Fruit fly (Drosophila melanogaster): ENCODE measurements around the gene Alg1.

Gene Alg1

dm6 chr3R:17810951-17811706 is at the start of gene Alg1, which contains the start of gene tinc:
TSS of gene Alg1 (minus strand) at chr3R:17811134.
TSS of gene tinc (plus strand) at chr3R:17811541.
- TF ChIP-seq gfzf (GFP tag; optimal IDR thresholded peaks at IDR 0.05): peak; percentile 89
- TF ChIP-seq hkb (optimal IDR thresholded peaks at IDR 0.05): no peak
- TF ChIP-seq hkb (GFP tag; IDR thresholded peaks at IDR 0.05): peak; percentile 52
- peak; percentile 36 for TF ChIP-seq BEAF-32 (GFP tag; optimal IDR thresholded peaks at IDR 0.05)
- peak; percentile 27 for TF ChIP-seq CG2202 (tag; optimal IDR thresholded peaks at IDR 0.05)
- peak; percentile 80 for TF ChIP-seq E2f2 (GFP tag; IDR thresholded peaks at IDR 0.05)
- TF ChIP-seq CG9727 (GFP tag; optimal IDR thresholded peaks at IDR 0.05): peak; percentile 65
- peak; percentile 63 for TF ChIP-seq twi (tag; optimal IDR thresholded peaks at IDR 0.05)
- TF ChIP-seq abd-A (tag; optimal IDR thresholded peaks at IDR 0.05): no peak
- no peak for TF ChIP-seq CG43689 (GFP tag; IDR thresholded peaks at IDR 0.05)
- TF ChIP-seq cg (GFP tag; optimal IDR thresholded peaks at IDR 0.05): peak; percentile 87
- peak; percentile 76 for TF ChIP-seq CG9932 (GFP tag; IDR thresholded peaks at IDR 0.05)
- TF ChIP-seq Mrtf (GFP tag; IDR thresholded peaks at IDR 0.05): no peak
- TF ChIP-seq CG17385 (GFP tag; optimal IDR thresholded peaks at IDR 0.05): peak; percentile 63
- peak; percentile 36 for TF ChIP-seq Lhr (GFP tag; optimal IDR thresholded peaks at IDR 0.05)
- no peak for TF ChIP-seq gt (GFP tag; IDR thresholded peaks at IDR 0.05)
- peak; percentile 76 for TF ChIP-seq Hmr (GFP tag; optimal IDR thresholded peaks at IDR 0.05)
- TF ChIP-seq Spps (tag; optimal IDR thresholded peaks at IDR 0.05): peak; percentile 10
- TF ChIP-seq CG17186 (GFP tag; optimal IDR thresholded peaks at IDR 0.05): peak; percentile 26
- peak; percentile 65 for TF ChIP-seq Fer2 (tag; optimal IDR thresholded peaks at IDR 0.05)
- peak; percentile 14 for TF ChIP-seq CG11723 (GFP tag; optimal IDR thresholded peaks at IDR 0.05)
- no peak for TF ChIP-seq CG17328 (GFP tag; IDR thresholded peaks at IDR 0.05)
- peak; percentile 23 for TF ChIP-seq Sry-δ (GFP tag; optimal IDR thresholded peaks at IDR 0.05)
- peak; percentile 43 for TF ChIP-seq oc (tag; optimal IDR thresholded peaks at IDR 0.05)
- TF ChIP-seq CG9215 (GFP tag; IDR thresholded peaks at IDR 0.05): 0 out of 2 replicates have a peak, but pooled peaks have one; percentile 25
- TF ChIP-seq HLHmδ (GFP tag; optimal IDR thresholded peaks at IDR 0.05): peak; percentile 84
- TF ChIP-seq CG2712 (tag; optimal IDR thresholded peaks at IDR 0.05): peak; percentile 77
- TF ChIP-seq CG10274 (GFP tag; optimal IDR thresholded peaks at IDR 0.05): no peak
- no peak for TF ChIP-seq CG12942 (GFP tag; optimal IDR thresholded peaks at IDR 0.05)
- TF ChIP-seq slbo (GFP tag; IDR thresholded peaks at IDR 0.05): peak; percentile 74
- TF ChIP-seq E2f1 (GFP tag; IDR thresholded peaks at IDR 0.05): peak; percentile 53
- TF ChIP-seq Bteb2 (GFP tag; optimal IDR thresholded peaks at IDR 0.05): peak; percentile 26
- TF ChIP-seq gsb-n (tag; optimal IDR thresholded peaks at IDR 0.05): peak; percentile 52
- TF ChIP-seq Bgb (GFP tag; IDR thresholded peaks at IDR 0.05; ENCODE audit: partially characterized antibody): peak; percentile 50
- TF ChIP-seq ash1 (GFP tag; optimal IDR thresholded peaks at IDR 0.05): peak; percentile 3
- peak; percentile 65 for TF ChIP-seq Hsf (GFP tag; optimal IDR thresholded peaks at IDR 0.05)
- TF ChIP-seq da (GFP tag; optimal IDR thresholded peaks at IDR 0.05): peak; percentile 1
- TF ChIP-seq row (GFP tag; IDR thresholded peaks at IDR 0.05): peak; percentile 85
- peak; percentile 77 for TF ChIP-seq dmrt99B (tag; optimal IDR thresholded peaks at IDR 0.05)
- TF ChIP-seq CG6791 (GFP tag; IDR thresholded peaks at IDR 0.05; ENCODE audit: partially characterized antibody): 0 out of 3 replicates have a peak, but pooled peaks have one; percentile 8
- no peak for TF ChIP-seq CG5245 (GFP tag; optimal IDR thresholded peaks at IDR 0.05)
- TF ChIP-seq CG8388 (GFP tag; optimal IDR thresholded peaks at IDR 0.05): peak; percentile 59
- peak; percentile 79 for TF ChIP-seq phol (tag; optimal IDR thresholded peaks at IDR 0.05)
- peak; percentile 81 for TF ChIP-seq CG12659 (GFP tag; optimal IDR thresholded peaks at IDR 0.05)
- peak; percentile 60 for TF ChIP-seq CG1603 (tag; optimal IDR thresholded peaks at IDR 0.05)
- peak; percentile 3 for TF ChIP-seq CG9609 (GFP tag; optimal IDR thresholded peaks at IDR 0.05)
- TF ChIP-seq bowl (GFP tag; IDR thresholded peaks at IDR 0.05): no peak
- peak; percentile 77 for TF ChIP-seq MESR4 (GFP tag; optimal IDR thresholded peaks at IDR 0.05)
- TF ChIP-seq Side (GFP tag; optimal IDR thresholded peaks at IDR 0.05): peak; percentile 4
